Worm (Caenorhabditis elegans) whole organism, L4 larva: ENCODE measurements around the gene F20A1.2.

Experiments used
- F10B5.3 ChIP-seq: sonication (generic microtip); optimal IDR thresholded peaks from 2 replicates; lab custom pipeline; 2016; ENCODE audit warnings: mild to moderate bottlenecking, missing genetic modification characterization, missing compliant biosample characterization
- R02D3.7 ChIP-seq: fragments of 150-350 bp; sonication (generic microtip); optimal IDR thresholded peaks from 3 replicates; lab custom pipeline; 2014; ENCODE audit warnings: missing biosample characterization, missing genetic modification characterization
- Y105C5A.15 ChIP-seq: fragments of 200-800 bp; sonication (Bioruptor generic); IDR thresholded peaks from 2 replicates; pipeline ENCODE4 v1.3.6; 2022; ENCODE audit warnings: missing genetic modification characterization, missing compliant biosample characterization
- ama-1 ChIP-seq: fragments of 150-350 bp; optimal IDR thresholded peaks from 2 replicates; lab custom pipeline; 2014; ENCODE audit warnings: inconsistent platforms, mixed read lengths
- ceh-82 ChIP-seq: sonication (generic microtip); optimal IDR thresholded peaks from 2 replicates; lab custom pipeline; 2017; ENCODE audit warnings: missing biosample characterization, missing genetic modification characterization
- gei-8 ChIP-seq: fragments of 200-800 bp; sonication (Bioruptor generic); optimal IDR thresholded peaks from 2 replicates; lab custom pipeline; 2018; ENCODE audit warnings: mild to moderate bottlenecking, missing genetic modification characterization, missing compliant biosample characterization
- nhr-28 ChIP-seq: fragments of 150-350 bp; optimal IDR thresholded peaks from 2 replicates; lab custom pipeline; 2014; ENCODE audit warnings: missing biosample characterization, missing genetic modification characterization
- pha-4 ChIP-seq, 2 experiments: fragments of 150-350 bp in 1 of 2; fragments of 200-800 bp in 1 of 2; sonication (Bioruptor generic) in 1 of 2; IDR thresholded peaks in 1 of 2; optimal IDR thresholded peaks in 1 of 2; 2 replicates each; pipeline versions ENCODE4 v1.3.6 to Lab custom; 2014 to 2022; ENCODE audit warnings: missing genetic modification characterization in 2 of 2, missing genetic modification reagents in 2 of 2, missing biosample characterization in 1 of 2, missing compliant biosample characterization in 1 of 2
- php-3 ChIP-seq: fragments of 200-800 bp; sonication (Bioruptor generic); IDR thresholded peaks from 2 replicates; pipeline ENCODE4 v1.3.6; 2022; ENCODE audit warnings: missing genetic modification reagents, missing genetic modification characterization, missing compliant biosample characterization
- pqm-1 ChIP-seq: sonication (generic microtip); optimal IDR thresholded peaks from 2 replicates; lab custom pipeline; 2017; ENCODE audit warnings: missing biosample characterization, missing genetic modification characterization
- zip-11 ChIP-seq: fragments of 200-800 bp; sonication (Bioruptor generic); IDR thresholded peaks from 2 replicates; pipeline ENCODE4 v1.3.6; 2022; ENCODE audit warnings: missing genetic modification characterization, missing compliant biosample characterization
- ztf-11 ChIP-seq: fragments of 150-350 bp; optimal IDR thresholded peaks from 2 replicates; lab custom pipeline; 2014; ENCODE audit warnings: missing biosample characterization, missing genetic modification characterization

- TF ChIP-seq F10B5.3, result no peak
- TF ChIP-seq pha-4 (GFP tag; IDR thresholded peaks at IDR 0.05; lab: Robert Waterston, UW), result no peak
- no peak for TF ChIP-seq pha-4 (tag; optimal IDR thresholded peaks at IDR 0.05; lab: Kevin White, UChicago)
- TF ChIP-seq gei-8 (GFP tag; lab: Kevin White, UChicago), result no peak
- no peak for TF ChIP-seq ztf-11 (tag; lab: Kevin White, UChicago)
- no peak for TF ChIP-seq ama-1 (lab: Kevin White, UChicago)
- no peak for TF ChIP-seq nhr-28
- no peak for TF ChIP-seq php-3 (GFP tag; lab: Robert Waterston, UW)
- TF ChIP-seq pqm-1, result no peak
- no peak for TF ChIP-seq ceh-82
- TF ChIP-seq zip-11 (GFP tag; lab: Robert Waterston, UW), result no peak
- TF ChIP-seq R02D3.7 (tag; lab: Kevin White, UChicago), result no peak
- no peak for TF ChIP-seq Y105C5A.15 (GFP tag; lab: Robert Waterston, UW)
These were observed 33.5 kb upstream of the F20A1.2 start, which contains the start of gene srw-127 for ce11 chrV:7012617-7013016.
